Worm (Caenorhabditis elegans): Measurements from ENCODE around the gene C05C10.2.

The C05C10.2 gene

DNA sequence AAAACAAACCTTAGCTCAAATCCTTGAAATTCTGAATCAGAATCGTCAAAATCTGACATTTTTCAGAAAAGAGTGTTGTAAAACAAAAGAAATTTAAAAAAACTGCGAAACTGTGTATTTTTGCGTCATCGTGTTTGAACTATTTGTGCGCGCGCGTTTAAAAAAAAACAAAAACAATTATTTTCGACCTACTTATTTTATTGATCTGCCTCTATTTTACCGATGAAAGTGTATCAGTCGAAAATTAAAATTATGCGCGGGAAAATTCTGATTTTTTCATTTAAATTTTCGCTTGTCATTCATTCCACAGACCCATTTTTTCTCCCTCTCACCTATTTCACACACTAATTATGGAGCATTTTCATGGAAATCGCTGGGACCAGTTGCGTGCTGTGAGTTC lies 16.9 kb downstream of the C05C10.2 start, which contains the start of the genes C05C10.7 and C05C10.5 (continued):
- TF ChIP-seq F10E7.11 (tag; optimal IDR thresholded peaks at IDR 0.05) (no peak), tbx-9 (tag; optimal IDR thresholded peaks at IDR 0.05; ENCODE audit: borderline replicate concordance) (no peak), rcor-1 (GFP tag; IDR thresholded peaks at IDR 0.05) (peak; percentile 46; the same call in 1 of the 2 replicates), hmg-20 (GFP tag; IDR thresholded peaks at IDR 0.05) (no peak), lsy-27 (tag; optimal IDR thresholded peaks at IDR 0.05; ENCODE audit: borderline replicate concordance, insufficient read depth) (no peak), F23B12.7 (tag; optimal IDR thresholded peaks at IDR 0.05; ENCODE audit: insufficient read depth) (no peak), aptf-3 (GFP tag; IDR thresholded peaks at IDR 0.05) (no peak), hrde-1 (tag; optimal IDR thresholded peaks at IDR 0.05; ENCODE audit: borderline replicate concordance) (no peak), lag-1 (GFP tag; IDR thresholded peaks at IDR 0.05) (no peak), Y79H2A.3 (GFP tag; conservative IDR thresholded peaks at IDR 0.05) (no peak), egl-18 (GFP tag; IDR thresholded peaks at IDR 0.05) (no peak), ccch-3 (GFP tag; optimal IDR thresholded peaks at IDR 0.05) (no peak), F57C9.4 (tag; optimal IDR thresholded peaks at IDR 0.05) (no peak), nhr-80 (tag; optimal IDR thresholded peaks at IDR 0.05) (no peak), attf-6 (GFP tag; IDR thresholded peaks at IDR 0.05) (no peak), nfya-1 (tag; optimal IDR thresholded peaks at IDR 0.05; ENCODE audit: borderline replicate concordance, insufficient read depth) (no peak), unc-130 (GFP tag; optimal IDR thresholded peaks at IDR 0.05) (peak; percentile 78), nhr-90 (tag; optimal IDR thresholded peaks at IDR 0.05) (no peak), T07F8.4 (tag; optimal IDR thresholded peaks at IDR 0.05) (no peak), repo-1 (tag; optimal IDR thresholded peaks at IDR 0.05) (no peak), ekl-4 (GFP tag; IDR thresholded peaks at IDR 0.05) (peak; percentile 78), ZK185.1 (tag; optimal IDR thresholded peaks at IDR 0.05; ENCODE audit: poor library complexity, severe bottlenecking) (no peak), Y53G8AR.9 (GFP tag; conservative IDR thresholded peaks at IDR 0.05) (0 out of 2 replicates have a peak, but pooled peaks have one; percentile 38), ztf-6 (GFP tag; IDR thresholded peaks at IDR 0.05) (no peak), F39B2.1 (GFP tag; IDR thresholded peaks at IDR 0.05) (no peak), xnd-1 (tag; optimal IDR thresholded peaks at IDR 0.05) (peak; percentile 86), Y53F4B.3 (GFP tag; IDR thresholded peaks at IDR 0.05) (no peak), let-526 (GFP tag; IDR thresholded peaks at IDR 0.05) (no peak), T26A5.8 (tag; optimal IDR thresholded peaks at IDR 0.05) (no peak), ceh-40 (GFP tag; IDR thresholded peaks at IDR 0.05) (no peak), madf-3 (GFP tag; IDR thresholded peaks at IDR 0.05) (peak; percentile 75), lin-54 (GFP tag; optimal IDR thresholded peaks at IDR 0.05) (peak; percentile 90), egrh-3 (GFP tag; IDR thresholded peaks at IDR 0.05) (no peak), Y67H2A.10 (GFP tag; conservative IDR thresholded peaks at IDR 0.05) (no peak), snpc-3.4 (tag; optimal IDR thresholded peaks at IDR 0.05) (peak; percentile 88), nhr-120 (GFP tag; IDR thresholded peaks at IDR 0.05) (no peak), lin-35 (GFP tag; optimal IDR thresholded peaks at IDR 0.05) (peak in 1 of 3 experiments; percentile 57), sdz-38 (tag; optimal IDR thresholded peaks at IDR 0.05) (no peak), ztf-3 (GFP tag; optimal IDR thresholded peaks at IDR 0.05) (no peak), C06A6.2 (GFP tag; conservative IDR thresholded peaks at IDR 0.05) (no peak), lin-40 (tag; optimal IDR thresholded peaks at IDR 0.05) (no peak), hlh-26 (GFP tag; conservative IDR thresholded peaks at IDR 0.05) (no peak), ztf-25 (GFP tag; IDR thresholded peaks at IDR 0.05) (no peak), rec-8 (tag; optimal IDR thresholded peaks at IDR 0.05) (no peak), pbrm-1 (GFP tag; IDR thresholded peaks at IDR 0.05) (no peak), ama-1 (optimal IDR thresholded peaks at IDR 0.05) (no peak), ama-1 (GFP tag; optimal IDR thresholded peaks at IDR 0.05) (no peak), dox-1 (GFP tag; IDR thresholded peaks at IDR 0.05) (peak; percentile 57), dpl-1 (GFP tag; optimal IDR thresholded peaks at IDR 0.05) (peak; percentile 84)
